Fruit fly (Drosophila melanogaster) whole organism, prepupa: ENCODE data around the gene CG4440.
A peak's percentile ranks its signal among the peaks of the same experiment; 100 is the strongest.

Experiments used
- Blimp-1 ChIP-seq: fragments of 200-800 bp; sonication (Bioruptor generic); optimal IDR thresholded peaks from 3 replicates; lab custom pipeline; 2017; ENCODE audit warnings: missing biosample characterization, missing genetic modification characterization, mild to moderate bottlenecking, moderate library complexity, missing genetic modification reagents
- CG10631 ChIP-seq: fragments of 200-800 bp; sonication (Bioruptor generic); optimal IDR thresholded peaks from 2 replicates; lab custom pipeline; 2016; ENCODE audit warnings: missing biosample characterization, missing genetic modification characterization
- CG11762 ChIP-seq: fragments of 200-800 bp; sonication (Bioruptor generic); optimal IDR thresholded peaks from 3 replicates; lab custom pipeline; 2016; ENCODE audit warnings: missing biosample characterization, missing genetic modification characterization; ENCODE audit not compliant: insufficient read depth
- CG15336 ChIP-seq: fragments of 200-800 bp; sonication (Bioruptor generic); IDR thresholded peaks from 2 replicates; pipeline ENCODE4 v1.3.6; 2022; ENCODE audit warnings: missing biosample characterization, missing genetic modification characterization
- CG1621 ChIP-seq: fragments of 200-800 bp; sonication (Bioruptor generic); optimal IDR thresholded peaks from 3 replicates; lab custom pipeline; 2018; ENCODE audit warnings: missing biosample characterization, mild to moderate bottlenecking, missing genetic modification characterization
- CG3032 ChIP-seq: fragments of 200-800 bp; optimal IDR thresholded peaks from 2 replicates; lab custom pipeline; 2019; ENCODE audit warnings: missing biosample characterization, mild to moderate bottlenecking, missing genetic modification characterization, moderate library complexity
- CG31627 ChIP-seq: fragments of 200-800 bp; sonication (Bioruptor generic); optimal IDR thresholded peaks from 3 replicates; lab custom pipeline; 2016; ENCODE audit warnings: missing biosample characterization, missing genetic modification characterization
- CG32006 ChIP-seq: fragments of 200-800 bp; sonication (Bioruptor generic); optimal IDR thresholded peaks from 3 replicates; lab custom pipeline; 2017; ENCODE audit warnings: missing biosample characterization, mild to moderate bottlenecking, missing genetic modification characterization
- CG34406 ChIP-seq: fragments of 200-800 bp; sonication (Bioruptor generic); optimal IDR thresholded peaks from 3 replicates; lab custom pipeline; 2016; ENCODE audit warnings: missing biosample characterization, missing genetic modification characterization
- CG3919 ChIP-seq: fragments of 200-800 bp; sonication (Bioruptor generic); optimal IDR thresholded peaks from 3 replicates; lab custom pipeline; 2016; ENCODE audit warnings: missing biosample characterization, missing genetic modification characterization
- CG4318 ChIP-seq: fragments of 200-800 bp; sonication (Bioruptor generic); optimal IDR thresholded peaks from 3 replicates; lab custom pipeline; 2017; ENCODE audit warnings: missing biosample characterization, mild to moderate bottlenecking, missing genetic modification characterization
- CG6163 ChIP-seq: fragments of 200-800 bp; sonication (Bioruptor generic); IDR thresholded peaks from 3 replicates; pipeline ENCODE4 v1.3.6; 2022; ENCODE audit warnings: missing biosample characterization, missing genetic modification characterization
- CG6276 ChIP-seq: fragments of 200-800 bp; sonication (Bioruptor generic); optimal IDR thresholded peaks from 2 replicates; lab custom pipeline; 2017; ENCODE audit warnings: missing biosample characterization, mild to moderate bottlenecking, missing genetic modification characterization
- CG6792 ChIP-seq: fragments of 200-800 bp; sonication (Bioruptor generic); optimal IDR thresholded peaks from 3 replicates; lab custom pipeline; 2016; ENCODE audit warnings: missing biosample characterization, missing genetic modification characterization
- CG6808 ChIP-seq: fragments of 200-800 bp; sonication (Bioruptor generic); optimal IDR thresholded peaks from 3 replicates; lab custom pipeline; 2017; ENCODE audit warnings: missing biosample characterization, missing genetic modification characterization, mild to moderate bottlenecking, moderate library complexity, missing genetic modification reagents
- CG6854 ChIP-seq: fragments of 200-800 bp; sonication (Bioruptor generic); optimal IDR thresholded peaks from 2 replicates; lab custom pipeline; 2017; ENCODE audit warnings: missing biosample characterization, mild to moderate bottlenecking, missing genetic modification characterization
- CG7368 ChIP-seq: fragments of 200-800 bp; sonication (Bioruptor generic); optimal IDR thresholded peaks from 3 replicates; lab custom pipeline; 2016; ENCODE audit warnings: missing biosample characterization, missing genetic modification characterization
- CG8119 ChIP-seq: fragments of 200-800 bp; sonication (Bioruptor generic); IDR thresholded peaks from 3 replicates; pipeline ENCODE4 v1.3.6; 2022; ENCODE audit warnings: missing biosample characterization, missing genetic modification characterization
- CG8319 ChIP-seq: fragments of 200-800 bp; sonication (Bioruptor generic); optimal IDR thresholded peaks from 3 replicates; lab custom pipeline; 2016; ENCODE audit warnings: missing biosample characterization, missing genetic modification characterization
- CG9139 ChIP-seq: fragments of 200-800 bp; sonication (Bioruptor generic); optimal IDR thresholded peaks from 3 replicates; lab custom pipeline; 2017; ENCODE audit warnings: missing biosample characterization, mild to moderate bottlenecking, missing genetic modification characterization
- Eip78C ChIP-seq: fragments of 200-800 bp; sonication (Bioruptor generic); peaks from one replicate; lab custom pipeline; 2016; ENCODE audit warnings: missing biosample characterization, missing genetic modification characterization
- Ets96B ChIP-seq: fragments of 200-800 bp; optimal IDR thresholded peaks from 2 replicates; lab custom pipeline; 2019; ENCODE audit warnings: missing biosample characterization, mild to moderate bottlenecking, missing genetic modification characterization, moderate library complexity
- Gug ChIP-seq: fragments of 200-800 bp; sonication (Bioruptor generic); IDR thresholded peaks from 2 replicates; pipeline ENCODE4 v1.3.6; 2022; ENCODE audit warnings: missing biosample characterization, missing genetic modification characterization
- Hr38 ChIP-seq: sonication (Bioruptor generic); optimal IDR thresholded peaks from 2 replicates; lab custom pipeline; 2016; ENCODE audit warnings: missing biosample characterization, missing genetic modification characterization
- Hr39 ChIP-seq: fragments of 200-800 bp; sonication (Bioruptor generic); optimal IDR thresholded peaks from 2 replicates; lab custom pipeline; 2016; ENCODE audit warnings: missing biosample characterization, missing genetic modification characterization
- Hr4 ChIP-seq: fragments of 200-800 bp; sonication (Bioruptor generic); optimal IDR thresholded peaks from 3 replicates; lab custom pipeline; 2016; ENCODE audit warnings: missing biosample characterization, missing genetic modification characterization
- Met ChIP-seq: fragments of 200-800 bp; sonication (Bioruptor generic); optimal IDR thresholded peaks from 3 replicates; lab custom pipeline; 2016; ENCODE audit warnings: missing biosample characterization, missing genetic modification characterization
- Sox102F ChIP-seq: fragments of 200-800 bp; sonication (Bioruptor generic); optimal IDR thresholded peaks from 2 replicates; lab custom pipeline; 2016; ENCODE audit warnings: missing biosample characterization, mild to moderate bottlenecking, missing genetic modification characterization
- Sox15 ChIP-seq: fragments of 200-800 bp; sonication (Bioruptor generic); optimal IDR thresholded peaks from 3 replicates; lab custom pipeline; 2016; ENCODE audit warnings: missing biosample characterization, missing genetic modification characterization
- achi ChIP-seq: fragments of 200-800 bp; sonication (Bioruptor generic); optimal IDR thresholded peaks from 3 replicates; lab custom pipeline; 2016; ENCODE audit warnings: missing biosample characterization, missing genetic modification characterization
- acj6 ChIP-seq: fragments of 200-800 bp; sonication (Bioruptor generic); optimal IDR thresholded peaks from 3 replicates; lab custom pipeline; 2016; ENCODE audit warnings: missing biosample characterization, missing genetic modification characterization
- cyc ChIP-seq: fragments of 200-800 bp; sonication (Bioruptor generic); optimal IDR thresholded peaks from 3 replicates; lab custom pipeline; 2016; ENCODE audit warnings: missing biosample characterization, missing genetic modification characterization
- eg ChIP-seq: fragments of 200-800 bp; sonication (Bioruptor generic); IDR thresholded peaks from 3 replicates; pipeline ENCODE4 v1.3.6; 2022; ENCODE audit warnings: missing biosample characterization, missing genetic modification characterization
- esn ChIP-seq: fragments of 200-800 bp; sonication (Bioruptor generic); optimal IDR thresholded peaks from 2 replicates; lab custom pipeline; 2016; ENCODE audit warnings: missing biosample characterization, mild to moderate bottlenecking, missing genetic modification characterization, moderate library complexity
- fd59A ChIP-seq: fragments of 200-800 bp; sonication (Bioruptor generic); optimal IDR thresholded peaks from 2 replicates; lab custom pipeline; 2017; ENCODE audit warnings: missing biosample characterization, mild to moderate bottlenecking, missing genetic modification characterization, missing genetic modification reagents
- fd85E ChIP-seq: fragments of 200-800 bp; sonication (Bioruptor generic); optimal IDR thresholded peaks from 3 replicates; lab custom pipeline; 2016; ENCODE audit warnings: missing biosample characterization, missing genetic modification characterization
- fkh ChIP-seq: fragments of 200-800 bp; sonication (Bioruptor generic); optimal IDR thresholded peaks from 3 replicates; lab custom pipeline; 2017; ENCODE audit warnings: missing biosample characterization, mild to moderate bottlenecking, missing genetic modification characterization, moderate library complexity
- lz ChIP-seq: fragments of 200-800 bp; sonication (Bioruptor generic); optimal IDR thresholded peaks from 3 replicates; lab custom pipeline; 2016; ENCODE audit warnings: missing biosample characterization, missing genetic modification characterization
- pdm3 ChIP-seq: fragments of 200-800 bp; sonication (Bioruptor generic); optimal IDR thresholded peaks from 3 replicates; lab custom pipeline; 2016; ENCODE audit warnings: missing biosample characterization, missing genetic modification characterization
- salr ChIP-seq, 2 experiments: fragments of 200-800 bp; sonication (Bioruptor generic); optimal IDR thresholded peaks; 3 replicates each; lab custom pipeline; 2016 to 2018; ENCODE audit warnings: missing biosample characterization in 2 of 2, missing genetic modification characterization in 2 of 2, mild to moderate bottlenecking in 1 of 2
- spab ChIP-seq: fragments of 200-800 bp; sonication (Bioruptor generic); optimal IDR thresholded peaks from 2 replicates; lab custom pipeline; 2017; ENCODE audit warnings: missing biosample characterization, mild to moderate bottlenecking, missing genetic modification characterization, missing genetic modification reagents
- ss ChIP-seq, 2 experiments: fragments of 200-800 bp; sonication (Bioruptor generic); optimal IDR thresholded peaks; 2 replicates in 1 of 2; 3 replicates in 1 of 2; lab custom pipeline; 2017 to 2018; ENCODE audit warnings: mild to moderate bottlenecking in 2 of 2, missing biosample characterization in 2 of 2, missing genetic modification characterization in 2 of 2, moderate library complexity in 1 of 2
- topi ChIP-seq: fragments of 200-800 bp; sonication (Bioruptor generic); optimal IDR thresholded peaks from 3 replicates; lab custom pipeline; 2016; ENCODE audit warnings: missing biosample characterization, missing genetic modification characterization
- vri ChIP-seq: fragments of 200-800 bp; sonication (Bioruptor generic); optimal IDR thresholded peaks from 3 replicates; lab custom pipeline; 2016; ENCODE audit warnings: missing biosample characterization, mild to moderate bottlenecking, missing genetic modification characterization

CG4440 gene

DNA sequence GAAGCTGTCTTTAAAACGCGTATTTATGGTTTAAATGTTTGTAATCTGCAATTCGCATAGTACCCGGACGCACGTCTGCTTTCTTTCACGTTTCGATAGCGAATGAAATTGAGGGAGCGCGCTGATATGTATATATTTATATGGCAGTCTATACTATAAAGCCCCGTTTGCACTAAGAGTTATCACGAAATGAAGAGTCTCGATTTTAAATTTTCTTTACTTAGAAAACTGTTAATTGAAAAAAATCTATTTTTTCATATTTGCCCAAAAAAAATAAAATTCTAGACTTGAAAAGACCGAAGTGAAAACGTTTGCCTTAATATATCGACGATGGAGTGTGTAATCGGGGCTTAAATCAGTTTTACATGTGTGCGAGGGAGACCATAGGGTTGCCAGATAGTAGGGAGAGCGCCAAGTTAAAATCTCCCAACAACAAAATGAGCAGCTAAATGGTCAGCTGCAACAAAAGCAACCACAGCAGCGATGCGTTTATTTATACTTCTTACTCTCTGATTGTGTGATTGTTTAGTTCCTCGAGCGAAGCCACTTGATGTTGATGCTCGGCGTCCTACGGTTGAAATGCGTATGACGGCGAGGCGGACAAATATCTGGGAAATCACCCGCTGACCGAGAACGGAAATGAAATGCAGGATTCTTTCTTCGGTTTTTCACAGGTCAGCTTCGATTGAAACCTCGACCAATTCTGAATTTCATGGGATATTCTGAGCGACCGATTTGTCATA, 4.0 kb upstream of the CG4440 start, which contains the start of gene cact (continued):
- TF ChIP-seq ss (GFP tag; optimal IDR thresholded peaks at IDR 0.05; lab: Kevin White, UChicago) (peak; percentile 53 to 60), lz (GFP tag; lab: Kevin White, UChicago) (peak; percentile 96), CG15336 (GFP tag; lab: Robert Waterston, UW) (peak; percentile 93), Hr4 (peak; percentile 96), fkh (GFP tag; lab: Kevin White, UChicago) (peak; percentile 83), Blimp-1 (GFP tag; lab: Kevin White, UChicago) (peak; percentile 23), CG6276 (GFP tag; lab: Kevin White, UChicago) (peak; percentile 82), CG3919 (GFP tag; lab: Kevin White, UChicago) (peak; percentile 89), CG9139 (GFP tag; lab: Kevin White, UChicago) (peak; percentile 37), Hr39 (GFP tag; lab: Kevin White, UChicago) (peak; percentile 94), CG32006 (GFP tag; lab: Kevin White, UChicago) (peak; percentile 92), Ets96B (tag; lab: Kevin White, UChicago) (peak; percentile 93), CG6808 (GFP tag; lab: Kevin White, UChicago) (peak; percentile 68)

DNA sequence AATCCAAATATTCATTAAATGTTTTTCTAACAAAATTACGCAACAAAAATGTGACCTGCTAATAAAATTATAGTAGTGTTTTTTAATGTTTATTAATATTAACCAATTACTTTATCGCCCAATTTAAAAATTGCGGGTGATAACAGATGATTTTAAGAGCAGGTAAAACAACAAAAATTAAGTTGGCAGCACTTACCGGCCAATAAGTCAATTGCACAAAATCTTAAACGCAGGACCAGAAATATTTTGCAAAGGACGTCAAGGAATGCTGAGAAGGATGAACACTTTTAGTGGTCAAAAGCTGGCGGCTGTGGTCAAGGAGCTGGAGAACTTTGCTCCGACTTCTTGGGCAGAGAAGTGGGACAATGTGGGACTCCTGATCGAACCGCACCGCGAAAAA, 2.8 kb upstream of the CG4440 start, which contains the start of gene CG4278:
Gene CG4278 (plus strand): TSS at position 178 of the 400 bp plus-strand sequence.
- no peak for TF ChIP-seq CG15336 (GFP tag; lab: Robert Waterston, UW)
- TF ChIP-seq lz (GFP tag; lab: Kevin White, UChicago): no peak
- no peak for TF ChIP-seq CG7368 (GFP tag; lab: Kevin White, UChicago)
- no peak for TF ChIP-seq CG8119 (GFP tag; lab: Robert Waterston, UW)
- no peak for TF ChIP-seq topi (GFP tag; lab: Kevin White, UChicago)
- TF ChIP-seq spab (GFP tag; lab: Kevin White, UChicago): no peak
- TF ChIP-seq CG6854 (GFP tag; lab: Kevin White, UChicago): no peak
- no peak for TF ChIP-seq Met
- no peak for TF ChIP-seq Hr4
- no peak for TF ChIP-seq esn (GFP tag; lab: Kevin White, UChicago)
- no peak for TF ChIP-seq CG11762 (GFP tag; lab: Kevin White, UChicago)
- TF ChIP-seq Eip78C (GFP tag; lab: Kevin White, UChicago): no peak
- TF ChIP-seq salr (GFP tag; optimal IDR thresholded peaks at IDR 0.05; lab: Kevin White, UChicago): no peak
- no peak for TF ChIP-seq achi
- no peak for TF ChIP-seq Sox102F (GFP tag; lab: Kevin White, UChicago)
- TF ChIP-seq eg (GFP tag; lab: Robert Waterston, UW): no peak
- TF ChIP-seq cyc (GFP tag; lab: Kevin White, UChicago): no peak

DNA sequence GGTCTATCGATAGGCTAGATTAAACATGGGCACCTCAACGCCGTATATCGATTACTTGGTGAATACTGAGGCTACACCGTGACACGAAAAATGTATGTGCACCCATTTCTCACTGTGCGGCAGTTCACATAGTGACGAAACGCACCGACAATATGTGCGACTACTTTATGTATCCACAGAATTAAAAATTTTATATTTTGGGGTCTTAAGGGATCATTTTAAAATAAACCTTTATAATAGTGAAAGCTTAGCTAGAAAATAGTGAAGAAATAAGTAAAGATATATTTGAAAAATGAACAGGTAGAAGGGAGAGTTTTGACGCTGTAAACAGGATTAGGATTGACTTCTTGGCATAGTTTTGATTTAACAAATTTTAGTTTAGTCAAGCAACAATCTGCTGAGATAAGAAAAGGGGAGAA, 614 bp upstream of the CG4440 start, which contains the start of gene mRpL4:
Gene mRpL4 (minus strand): TSS at position 31 of the 419 bp plus-strand sequence.
- TF ChIP-seq Gug (no peak; the same call in 1 of the 2 replicates), pdm3 (GFP tag; lab: Kevin White, UChicago) (no peak), CG10631 (GFP tag; lab: Kevin White, UChicago) (peak; percentile 56), Sox15 (GFP tag; lab: Kevin White, UChicago) (peak; percentile 1), CG34406 (GFP tag; lab: Kevin White, UChicago) (no peak), Hr39 (GFP tag; lab: Kevin White, UChicago) (no peak), CG4318 (GFP tag; lab: Kevin White, UChicago) (no peak), cyc (GFP tag; lab: Kevin White, UChicago) (no peak), CG3032 (tag; lab: Kevin White, UChicago) (no peak), salr (GFP tag; optimal IDR thresholded peaks at IDR 0.05; lab: Kevin White, UChicago) (no peak), eg (GFP tag; lab: Robert Waterston, UW) (no peak), fkh (GFP tag; lab: Kevin White, UChicago) (peak; percentile 59), esn (GFP tag; lab: Kevin White, UChicago) (no peak), Hr38 (GFP tag; lab: Kevin White, UChicago) (peak; percentile 11), CG1621 (tag; lab: Kevin White, UChicago) (peak; percentile 52), Hr4 (peak; percentile 73), CG6792 (peak; percentile 45), CG15336 (GFP tag; lab: Robert Waterston, UW) (no peak), CG32006 (GFP tag; lab: Kevin White, UChicago) (no peak), CG31627 (peak; percentile 69), Blimp-1 (GFP tag; lab: Kevin White, UChicago) (no peak), CG9139 (GFP tag; lab: Kevin White, UChicago) (no peak), acj6 (GFP tag; lab: Kevin White, UChicago) (peak; percentile 39), CG6163 (GFP tag; lab: Robert Waterston, UW) (no peak), fd59A (no peak), fd85E (GFP tag; lab: Kevin White, UChicago) (no peak), vri (GFP tag; lab: Kevin White, UChicago) (no peak), CG8319 (GFP tag; lab: Kevin White, UChicago) (peak; percentile 21), ss (GFP tag; optimal IDR thresholded peaks at IDR 0.05; lab: Kevin White, UChicago) (no peak)
